Fruit fly (Drosophila melanogaster): Measurements from ENCODE around the gene Dhpr.

- TF ChIP-seq CTCF (optimal IDR thresholded peaks at IDR 0.05) (no peak), CG8478 (optimal IDR thresholded peaks at IDR 0.05) (no peak)
Observed at dm6 chr3L:9126021-9126811, 8.1 kb upstream of the Dhpr start.
